Worm (Caenorhabditis elegans) whole organism, young adult: Measurements from ENCODE around the gene R03G8.6.

Experiments used
- B0035.1 ChIP-seq: sonication (generic microtip); optimal IDR thresholded peaks from 2 replicates; lab custom pipeline; 2016; ENCODE audit warnings: missing genetic modification characterization, mild to moderate bottlenecking, missing compliant biosample characterization, missing genotype, missing genetic modification reagents
- B0336.3 ChIP-seq: fragments of 200-800 bp; sonication (Bioruptor generic); IDR thresholded peaks from 2 replicates; pipeline ENCODE4 v1.3.6; 2022; ENCODE audit warnings: missing genetic modification characterization, missing compliant biosample characterization
- F10E7.11 ChIP-seq: sonication (generic microtip); optimal IDR thresholded peaks from 2 replicates; lab custom pipeline; 2017; ENCODE audit warnings: mild to moderate bottlenecking, missing genetic modification characterization, moderate library complexity, missing compliant biosample characterization
- F33H1.4 ChIP-seq: fragments of 200-800 bp; sonication (Bioruptor generic); IDR thresholded peaks from 2 replicates; pipeline ENCODE4 v1.3.6; 2022; ENCODE audit warnings: missing genetic modification reagents, missing genetic modification characterization, missing compliant biosample characterization
- F37B4.10 ChIP-seq: fragments of 200-800 bp; sonication (Bioruptor generic); IDR thresholded peaks from 2 replicates; pipeline ENCODE4 v1.3.6; 2022; ENCODE audit warnings: missing genetic modification characterization, missing compliant biosample characterization
- F49E8.2 ChIP-seq: sonication (generic microtip); optimal IDR thresholded peaks from 3 replicates; lab custom pipeline; 2017; ENCODE audit warnings: missing genetic modification characterization, mild to moderate bottlenecking, missing compliant biosample characterization, antibody characterized with exemption, moderate library complexity; ENCODE audit not compliant: insufficient read depth
- K12H6.12 ChIP-seq: fragments of 200-800 bp; sonication (Bioruptor generic); optimal IDR thresholded peaks from 2 replicates; lab custom pipeline; 2018; ENCODE audit warnings: mild to moderate bottlenecking, missing genetic modification characterization, missing compliant biosample characterization
- T07F8.4 ChIP-seq: sonication (generic microtip); optimal IDR thresholded peaks from 2 replicates; lab custom pipeline; 2016; ENCODE audit warnings: mild to moderate bottlenecking, missing genetic modification characterization, moderate library complexity, missing compliant biosample characterization
- Y53F4B.3 ChIP-seq: fragments of 200-800 bp; sonication (Bioruptor generic); IDR thresholded peaks from 2 replicates; pipeline ENCODE4 v1.3.6; 2022; ENCODE audit warnings: missing genetic modification reagents, missing genetic modification characterization, missing compliant biosample characterization
- Y53G8AR.9 ChIP-seq: fragments of 200-800 bp; sonication (Bioruptor generic); conservative IDR thresholded peaks from 2 replicates; pipeline ENCODE4 v1.3.6; 2022; ENCODE audit warnings: missing genetic modification reagents, missing genetic modification characterization, missing compliant biosample characterization
- Y56A3A.18 ChIP-seq: fragments of 200-800 bp; sonication (Bioruptor generic); IDR thresholded peaks from 2 replicates; pipeline ENCODE4 v1.3.6; 2022; ENCODE audit warnings: missing genetic modification reagents, missing genetic modification characterization, missing compliant biosample characterization
- Y67H2A.10 ChIP-seq: fragments of 200-800 bp; sonication (Bioruptor generic); conservative IDR thresholded peaks from 2 replicates; pipeline ENCODE4 v1.3.6; 2022; ENCODE audit warnings: missing genetic modification reagents, missing genetic modification characterization, missing compliant biosample characterization
- Y95B8A.8 ChIP-seq: fragments of 200-800 bp; sonication (Bioruptor generic); IDR thresholded peaks from 2 replicates; pipeline ENCODE4 v1.3.6; 2022; ENCODE audit warnings: missing genetic modification reagents, missing genetic modification characterization, missing compliant biosample characterization
- ama-1 ChIP-seq, 3 experiments: fragments of 150-350 bp in 1 of 3; sonication (generic microtip) in 2 of 3; optimal IDR thresholded peaks; 2 replicates each; lab custom pipeline; 2014 to 2018; ENCODE audit warnings: missing biosample characterization in 2 of 3, missing genetic modification characterization in 2 of 3, missing genetic modification reagents in 2 of 3
- atf-7 ChIP-seq: sonication (generic microtip); optimal IDR thresholded peaks from 2 replicates; lab custom pipeline; 2017; ENCODE audit warnings: mild to moderate bottlenecking, missing genetic modification characterization, missing compliant biosample characterization
- attf-6 ChIP-seq: fragments of 200-800 bp; sonication (Bioruptor generic); IDR thresholded peaks from 2 replicates; pipeline ENCODE4 v1.3.6; 2022; ENCODE audit warnings: missing genetic modification reagents, missing genetic modification characterization, missing compliant biosample characterization
- bed-2 ChIP-seq: fragments of 200-800 bp; sonication (Bioruptor generic); IDR thresholded peaks from 2 replicates; pipeline ENCODE4 v1.3.6; 2022; ENCODE audit warnings: missing genetic modification reagents, missing genetic modification characterization, missing compliant biosample characterization
- ccch-3 ChIP-seq: fragments of 200-800 bp; sonication (Bioruptor generic); optimal IDR thresholded peaks from 2 replicates; lab custom pipeline; 2018; ENCODE audit warnings: mild to moderate bottlenecking, missing genetic modification characterization, missing compliant biosample characterization
- cebp-1 ChIP-seq, 2 experiments: fragments of 200-800 bp in 1 of 2; sonication (Bioruptor generic) in 1 of 2; sonication (generic microtip) in 1 of 2; IDR thresholded peaks in 1 of 2; optimal IDR thresholded peaks in 1 of 2; 2 replicates each; pipeline versions ENCODE4 v1.3.6 to Lab custom; 2017 to 2022; ENCODE audit warnings: missing compliant biosample characterization in 2 of 2, missing genetic modification characterization in 2 of 2, mild to moderate bottlenecking in 1 of 2, missing genetic modification reagents in 1 of 2, moderate library complexity in 1 of 2
- cebp-2 ChIP-seq: fragments of 200-800 bp; sonication (Bioruptor generic); IDR thresholded peaks from 2 replicates; pipeline ENCODE4 v1.3.6; 2022; ENCODE audit warnings: missing genetic modification characterization, missing compliant biosample characterization
- ceh-100 ChIP-seq: fragments of 200-800 bp; sonication (Bioruptor generic); IDR thresholded peaks from 2 replicates; pipeline ENCODE4 v1.3.6; 2022; ENCODE audit warnings: missing genetic modification reagents, missing genetic modification characterization, missing compliant biosample characterization
- ceh-79 ChIP-seq: sonication (generic microtip); optimal IDR thresholded peaks from 2 replicates; lab custom pipeline; 2017; ENCODE audit warnings: mild to moderate bottlenecking, missing genetic modification characterization, missing compliant biosample characterization
- die-1 ChIP-seq: sonication (generic microtip); optimal IDR thresholded peaks from 2 replicates; lab custom pipeline; 2016; ENCODE audit warnings: missing genotype, mild to moderate bottlenecking, missing genetic modification characterization, missing compliant biosample characterization
- dox-1 ChIP-seq: fragments of 200-800 bp; sonication (Bioruptor generic); IDR thresholded peaks from 2 replicates; pipeline ENCODE4 v1.3.6; 2022; ENCODE audit warnings: missing genetic modification reagents, missing genetic modification characterization, missing compliant biosample characterization
- dpff-1 ChIP-seq: sonication (generic microtip); optimal IDR thresholded peaks from 2 replicates; lab custom pipeline; 2017; ENCODE audit warnings: mild to moderate bottlenecking, missing genetic modification characterization, missing compliant biosample characterization
- dpl-1 ChIP-seq: fragments of 150-350 bp; optimal IDR thresholded peaks from 2 replicates; lab custom pipeline; 2014; ENCODE audit warnings: missing biosample characterization, missing genetic modification reagents, missing genetic modification characterization
- egl-44 ChIP-seq: fragments of 200-800 bp; sonication (Bioruptor generic); IDR thresholded peaks from 2 replicates; pipeline ENCODE4 v1.3.6; 2022; ENCODE audit warnings: missing genetic modification reagents, missing genetic modification characterization, missing compliant biosample characterization
- gei-17 ChIP-seq: fragments of 200-800 bp; sonication (Bioruptor generic); optimal IDR thresholded peaks from 2 replicates; lab custom pipeline; 2018; ENCODE audit warnings: mild to moderate bottlenecking, missing genetic modification characterization, missing compliant biosample characterization
- hlh-26 ChIP-seq: fragments of 200-800 bp; sonication (Bioruptor generic); conservative IDR thresholded peaks from 2 replicates; pipeline ENCODE4 v1.3.6; 2022; ENCODE audit warnings: missing genetic modification reagents, missing genetic modification characterization, missing compliant biosample characterization
- hmg-1.2 ChIP-seq: fragments of 200-800 bp; sonication (Bioruptor generic); IDR thresholded peaks from 2 replicates; pipeline ENCODE4 v1.3.6; 2022; ENCODE audit warnings: missing genetic modification reagents, missing genetic modification characterization, missing compliant biosample characterization
- hsf-1 ChIP-seq: fragments of 200-800 bp; sonication (Bioruptor generic); IDR thresholded peaks from 2 replicates; pipeline ENCODE4 v1.3.6; 2022; ENCODE audit warnings: missing genetic modification reagents, missing genetic modification characterization, missing compliant biosample characterization
- let-607 ChIP-seq, 2 experiments: fragments of 200-800 bp in 1 of 2; sonication (Bioruptor generic) in 1 of 2; sonication (generic microtip) in 1 of 2; optimal IDR thresholded peaks; 2 replicates each; lab custom pipeline; 2016 to 2018; ENCODE audit warnings: mild to moderate bottlenecking in 2 of 2, missing compliant biosample characterization in 2 of 2, missing genetic modification characterization in 2 of 2, moderate library complexity in 2 of 2, missing genotype in 1 of 2
- lin-40 ChIP-seq: sonication (generic microtip); optimal IDR thresholded peaks from 2 replicates; lab custom pipeline; 2016; ENCODE audit warnings: missing genetic modification characterization, mild to moderate bottlenecking, missing compliant biosample characterization, missing genotype, missing genetic modification reagents
- lin-54 ChIP-seq: fragments of 200-800 bp; sonication (Bioruptor generic); optimal IDR thresholded peaks from 2 replicates; lab custom pipeline; 2018; ENCODE audit warnings: mild to moderate bottlenecking, missing genetic modification characterization, missing compliant biosample characterization
- lsl-1 ChIP-seq: fragments of 200-800 bp; sonication (Bioruptor generic); optimal IDR thresholded peaks from 2 replicates; lab custom pipeline; 2018; ENCODE audit warnings: mild to moderate bottlenecking, missing genetic modification characterization, moderate library complexity, missing compliant biosample characterization
- madf-10 ChIP-seq: sonication (generic microtip); optimal IDR thresholded peaks from 2 replicates; lab custom pipeline; 2016; ENCODE audit warnings: mild to moderate bottlenecking, missing genetic modification characterization, missing compliant biosample characterization
- mcd-1 ChIP-seq: fragments of 200-800 bp; sonication (Bioruptor generic); IDR thresholded peaks from 2 replicates; pipeline ENCODE4 v1.3.6; 2022; ENCODE audit warnings: missing genetic modification reagents, missing genetic modification characterization, missing compliant biosample characterization
- nfya-1 ChIP-seq: sonication (generic microtip); optimal IDR thresholded peaks from 2 replicates; lab custom pipeline; 2017; ENCODE audit warnings: antibody characterized with exemption, missing compliant biosample characterization, missing genetic modification characterization, borderline replicate concordance; ENCODE audit not compliant: insufficient read depth
- nfya-2 ChIP-seq: fragments of 200-800 bp; sonication (Bioruptor generic); IDR thresholded peaks from 2 replicates; pipeline ENCODE4 v1.3.6; 2022; ENCODE audit warnings: missing genetic modification reagents, missing genetic modification characterization, missing compliant biosample characterization
- nhr-80 ChIP-seq: sonication (generic microtip); optimal IDR thresholded peaks from 2 replicates; lab custom pipeline; 2016; ENCODE audit warnings: missing genetic modification characterization, missing compliant biosample characterization
- snpc-3.4 ChIP-seq: sonication (generic microtip); optimal IDR thresholded peaks from 2 replicates; lab custom pipeline; 2017; ENCODE audit warnings: missing genetic modification characterization, mild to moderate bottlenecking, missing compliant biosample characterization, antibody characterized with exemption, moderate library complexity, missing genotype, missing genetic modification reagents
- unc-62 ChIP-seq: fragments of 150-350 bp; optimal IDR thresholded peaks from 2 replicates; lab custom pipeline; 2014; ENCODE audit warnings: missing biosample characterization, missing genetic modification reagents, missing genetic modification characterization
- xnd-1 ChIP-seq: sonication (generic microtip); optimal IDR thresholded peaks from 2 replicates; lab custom pipeline; 2016; ENCODE audit warnings: missing genotype, missing genetic modification reagents, missing genetic modification characterization, missing compliant biosample characterization
- zim-3 ChIP-seq: sonication (generic microtip); optimal IDR thresholded peaks from 2 replicates; lab custom pipeline; 2017; ENCODE audit warnings: mild to moderate bottlenecking, missing genetic modification characterization, moderate library complexity, missing compliant biosample characterization
- ztf-22 ChIP-seq: fragments of 200-800 bp; sonication (Bioruptor generic); optimal IDR thresholded peaks from 2 replicates; lab custom pipeline; 2018; ENCODE audit warnings: mild to moderate bottlenecking, missing genetic modification characterization, moderate library complexity, missing compliant biosample characterization
- ztf-6 ChIP-seq: fragments of 200-800 bp; sonication (Bioruptor generic); IDR thresholded peaks from 2 replicates; pipeline ENCODE4 v1.3.6; 2022; ENCODE audit warnings: missing genetic modification reagents, missing genetic modification characterization, missing compliant biosample characterization

R03G8.6 gene

DNA sequence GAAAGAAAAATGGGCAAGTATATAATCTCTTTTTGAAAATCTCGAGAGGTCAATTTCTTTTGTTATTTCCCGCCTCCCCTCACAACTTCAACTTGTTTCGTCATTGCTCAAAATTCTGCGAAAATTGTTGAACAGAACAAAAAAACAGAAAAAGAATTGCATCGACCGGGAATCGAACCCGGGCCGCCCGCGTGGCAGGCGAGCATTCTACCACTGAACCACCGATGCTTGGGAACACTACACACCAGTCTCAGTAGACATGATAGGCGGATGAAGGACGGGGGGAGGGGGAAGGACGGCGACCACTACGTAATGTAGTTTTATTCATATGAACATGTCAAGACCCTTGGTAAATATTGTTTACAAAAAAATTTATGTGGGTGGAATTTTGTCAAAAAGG is 20.8 kb upstream of the R03G8.6 start (continued):
- 0 out of 2 replicates have a peak, but pooled peaks have one; percentile 23 for TF ChIP-seq hsf-1
- peak; percentile 76 for TF ChIP-seq K12H6.12 (tag; lab: Kevin White, UChicago)
- peak; percentile 80; the same call in 1 of the 2 replicates for TF ChIP-seq ztf-6 (GFP tag; lab: Robert Waterston, UW)
- peak; percentile 91 for TF ChIP-seq egl-44 (GFP tag; lab: Robert Waterston, UW)
- peak; percentile 58; the same call in 1 of the 2 replicates for TF ChIP-seq ceh-100 (GFP tag; lab: Robert Waterston, UW)
- no peak for TF ChIP-seq die-1 (tag; lab: Kevin White, UChicago)
- peak; percentile 76 for TF ChIP-seq cebp-1 (GFP tag; IDR thresholded peaks at IDR 0.05; lab: Robert Waterston, UW)
- TF ChIP-seq cebp-1 (tag; optimal IDR thresholded peaks at IDR 0.05; lab: Kevin White, UChicago), result no peak
- no peak for TF ChIP-seq B0035.1 (tag; lab: Kevin White, UChicago)
- TF ChIP-seq hlh-26 (GFP tag; lab: Robert Waterston, UW), result no peak
- TF ChIP-seq madf-10, result peak; percentile 46
- TF ChIP-seq F37B4.10 (GFP tag; lab: Robert Waterston, UW), result no peak
- TF ChIP-seq dox-1 (GFP tag; lab: Robert Waterston, UW), result no peak
- no peak for TF ChIP-seq nfya-2 (GFP tag; lab: Robert Waterston, UW)
- TF ChIP-seq bed-2 (GFP tag; lab: Robert Waterston, UW), result peak; percentile 66; the same call in 1 of the 2 replicates
- TF ChIP-seq Y56A3A.18 (GFP tag; lab: Robert Waterston, UW), result peak; percentile 82
- TF ChIP-seq T07F8.4, result peak; percentile 52
- TF ChIP-seq dpff-1 (tag; lab: Kevin White, UChicago), result no peak
- TF ChIP-seq attf-6 (GFP tag; lab: Robert Waterston, UW), result peak; percentile 79; the same call in 1 of the 2 replicates
- peak; percentile 38 for TF ChIP-seq ztf-22
- no peak for TF ChIP-seq B0336.3 (GFP tag; lab: Robert Waterston, UW)
- TF ChIP-seq F49E8.2 (tag; lab: Kevin White, UChicago), result peak; percentile 33
- no peak for TF ChIP-seq nfya-1 (tag; lab: Kevin White, UChicago)
- peak; percentile 88 for TF ChIP-seq F10E7.11
- peak; percentile 67 for TF ChIP-seq ceh-79 (tag; lab: Kevin White, UChicago)
- TF ChIP-seq dpl-1 (GFP tag; lab: Kevin White, UChicago), result no peak
- TF ChIP-seq Y53G8AR.9, result no peak; the same call in 1 of the 2 replicates
- TF ChIP-seq atf-7 (tag; lab: Kevin White, UChicago), result peak; percentile 61
- peak; percentile 58; the same call in 1 of the 2 replicates for TF ChIP-seq Y67H2A.10
- TF ChIP-seq ama-1 (optimal IDR thresholded peaks at IDR 0.05; lab: Kevin White, UChicago), result no peak
- TF ChIP-seq ama-1 (GFP tag; optimal IDR thresholded peaks at IDR 0.05; lab: Kevin White, UChicago), result peak in 1 of 2 experiments; percentile 66
- peak; percentile 86 for TF ChIP-seq zim-3 (tag; lab: Kevin White, UChicago)
- peak; percentile 56 to 73 for TF ChIP-seq let-607 (tag; optimal IDR thresholded peaks at IDR 0.05; lab: Kevin White, UChicago)
- TF ChIP-seq mcd-1 (GFP tag; lab: Robert Waterston, UW), result peak; percentile 70
- TF ChIP-seq xnd-1 (tag; lab: Kevin White, UChicago), result no peak
- TF ChIP-seq gei-17 (GFP tag; lab: Kevin White, UChicago), result peak; percentile 33
- TF ChIP-seq snpc-3.4 (tag; lab: Kevin White, UChicago), result peak; percentile 75
- TF ChIP-seq nhr-80 (tag; lab: Kevin White, UChicago), result peak; percentile 41
- TF ChIP-seq cebp-2 (GFP tag; lab: Robert Waterston, UW), result no peak
- TF ChIP-seq Y53F4B.3 (GFP tag; lab: Robert Waterston, UW), result peak; percentile 72; the same call in 1 of the 2 replicates
- peak; percentile 89 for TF ChIP-seq Y95B8A.8 (GFP tag; lab: Robert Waterston, UW)
- TF ChIP-seq lin-40 (tag; lab: Kevin White, UChicago), result peak; percentile 83
- TF ChIP-seq ccch-3 (GFP tag; lab: Kevin White, UChicago), result no peak
- TF ChIP-seq unc-62 (GFP tag; lab: Kevin White, UChicago), result no peak
- TF ChIP-seq hmg-1.2, result peak; percentile 84
- no peak for TF ChIP-seq lsl-1
- no peak for TF ChIP-seq F33H1.4 (GFP tag; lab: Robert Waterston, UW)
- no peak for TF ChIP-seq lin-54
